Fruit fly (Drosophila melanogaster): ENCODE data around the gene Sirt2.

Gene Sirt2

DNA sequence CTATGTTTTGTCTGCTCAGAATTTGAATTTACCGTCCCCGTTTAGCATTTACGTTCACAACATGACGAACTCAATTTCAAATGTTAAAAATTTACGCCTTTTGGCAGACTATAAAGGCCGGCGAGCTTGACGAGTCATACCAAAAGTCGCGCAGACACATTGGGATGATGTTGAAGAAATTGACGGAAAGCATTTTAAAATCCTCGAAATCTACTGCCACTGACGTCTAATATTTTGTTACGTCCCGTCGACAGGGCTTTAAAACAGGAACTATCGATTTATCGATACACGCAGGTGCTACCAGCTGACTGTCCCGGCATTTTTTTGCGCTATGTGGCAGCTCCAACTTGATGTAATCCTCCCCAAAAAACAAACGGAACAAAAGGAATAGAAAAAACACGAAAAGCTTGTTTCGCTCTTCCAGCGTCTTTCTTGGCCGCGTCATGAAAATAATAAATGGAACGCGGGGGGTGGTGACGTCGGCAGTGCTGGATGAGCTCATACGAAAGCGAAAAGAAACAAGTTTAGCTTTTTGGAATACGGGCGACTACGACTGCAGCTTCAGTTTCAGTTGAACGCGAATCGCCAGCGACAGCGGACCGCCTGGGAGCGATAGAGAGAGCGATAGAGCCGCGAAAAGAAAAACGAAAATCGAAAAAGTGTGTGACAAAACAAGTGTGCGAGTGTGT is 19.1 kb upstream of the Sirt2 start, which contains the start of gene Orp8 (continued):
- TF ChIP-seq CG32264 (GFP tag; optimal IDR thresholded peaks at IDR 0.05) (no peak), Vsx2 (GFP tag; optimal IDR thresholded peaks at IDR 0.05; ENCODE audit: partially characterized antibody) (peak; percentile 93), Rel (GFP tag; optimal IDR thresholded peaks at IDR 0.05) (peak; percentile 64), Rel (tag; optimal IDR thresholded peaks at IDR 0.05) (peak; percentile 53), h (GFP tag; optimal IDR thresholded peaks at IDR 0.05) (no peak), usp (GFP tag; optimal IDR thresholded peaks at IDR 0.05) (no peak), Hnf4 (GFP tag; optimal IDR thresholded peaks at IDR 0.05) (peak; percentile 15), HLH106 (tag; optimal IDR thresholded peaks at IDR 0.05) (no peak), sage (GFP tag; optimal IDR thresholded peaks at IDR 0.05) (peak; percentile 44), Hr83 (GFP tag; optimal IDR thresholded peaks at IDR 0.05; ENCODE audit: poor library complexity, severe bottlenecking) (peak; percentile 60), Hr78 (GFP tag; optimal IDR thresholded peaks at IDR 0.05) (no peak)

DNA sequence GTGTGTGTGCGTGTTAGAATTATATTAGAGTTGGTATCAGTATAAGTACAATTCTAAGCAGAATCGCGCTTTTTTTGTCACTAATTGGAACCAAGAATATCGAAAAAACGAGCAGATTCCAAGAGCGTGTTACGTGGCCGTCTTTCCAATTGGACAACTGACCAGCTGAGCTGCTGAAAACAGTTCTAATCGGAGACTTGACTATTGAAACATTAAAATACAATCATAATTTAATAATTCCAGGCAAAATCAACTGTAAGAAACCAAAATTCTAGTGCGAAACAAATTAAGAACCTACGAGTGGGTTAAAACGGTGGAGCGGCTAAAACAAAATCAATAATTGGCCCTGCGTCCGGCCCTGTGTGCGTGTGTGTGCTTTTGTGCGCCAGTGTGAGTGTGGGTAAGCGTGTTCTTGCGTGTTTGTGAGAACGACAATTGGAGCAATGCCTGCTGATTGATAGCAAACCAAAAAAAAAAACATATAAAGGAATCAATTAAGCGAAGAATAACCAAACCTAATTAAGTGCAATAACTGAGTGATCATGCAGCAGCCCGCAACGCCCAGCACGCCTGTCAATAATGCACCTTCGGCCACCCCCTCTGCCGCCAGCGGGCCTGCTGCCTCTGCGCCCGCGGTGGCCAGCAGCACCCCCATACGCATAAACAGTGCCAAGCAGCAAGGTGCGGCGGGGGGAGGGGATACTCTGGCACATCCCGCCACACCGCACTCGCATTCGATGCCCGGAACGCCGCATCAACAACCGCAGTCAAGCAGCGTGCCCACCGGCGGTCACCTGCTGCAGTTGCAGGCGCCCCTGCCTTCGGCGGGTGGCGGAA is 18.4 kb upstream of the Sirt2 start:
- TF ChIP-seq OdsH (GFP tag; optimal IDR thresholded peaks at IDR 0.05), result peak; percentile 26
- peak; percentile 14 for TF ChIP-seq ey (GFP tag; optimal IDR thresholded peaks at IDR 0.05)
- no peak for TF ChIP-seq sv (GFP tag; optimal IDR thresholded peaks at IDR 0.05)
- peak; percentile 49 for TF ChIP-seq N (GFP tag; optimal IDR thresholded peaks at IDR 0.05)
- TF ChIP-seq fru (GFP tag; optimal IDR thresholded peaks at IDR 0.05), result peak; percentile 26
- TF ChIP-seq jim (GFP tag; optimal IDR thresholded peaks at IDR 0.05), result no peak
- TF ChIP-seq foxo (GFP tag; optimal IDR thresholded peaks at IDR 0.05), result peak in 1 of 2 experiments; percentile 6
- peak; percentile 40 for TF ChIP-seq h (GFP tag; optimal IDR thresholded peaks at IDR 0.05)
- TF ChIP-seq CrebA (GFP tag; optimal IDR thresholded peaks at IDR 0.05; ENCODE audit: borderline replicate concordance), result peak; percentile 52
- TF ChIP-seq rgr (GFP tag; optimal IDR thresholded peaks at IDR 0.05), result no peak
- peak; percentile 50 for TF ChIP-seq Dfd (GFP tag; optimal IDR thresholded peaks at IDR 0.05)

DNA sequence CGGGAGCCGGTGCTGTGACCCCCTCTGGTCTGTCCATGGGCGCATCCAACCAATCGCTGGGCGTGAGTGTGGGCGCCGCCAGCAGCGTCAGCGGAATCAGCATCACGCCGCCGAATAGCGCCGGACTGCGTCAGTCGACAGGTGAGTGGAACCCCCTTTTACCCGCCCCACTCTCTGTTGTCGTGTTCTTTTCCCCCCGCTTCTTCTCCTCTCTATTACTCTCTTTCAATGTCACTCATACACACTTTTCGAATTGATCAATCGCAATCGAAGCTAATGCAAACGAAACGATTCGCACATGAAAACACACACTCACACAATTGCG is 17.8 kb upstream of the Sirt2 start:
- TF ChIP-seq br (GFP tag; optimal IDR thresholded peaks at IDR 0.05) (no peak), Abd-B (GFP tag; optimal IDR thresholded peaks at IDR 0.05) (no peak), dmrt93B (GFP tag; optimal IDR thresholded peaks at IDR 0.05) (no peak), rgr (GFP tag; optimal IDR thresholded peaks at IDR 0.05) (no peak)

DNA sequence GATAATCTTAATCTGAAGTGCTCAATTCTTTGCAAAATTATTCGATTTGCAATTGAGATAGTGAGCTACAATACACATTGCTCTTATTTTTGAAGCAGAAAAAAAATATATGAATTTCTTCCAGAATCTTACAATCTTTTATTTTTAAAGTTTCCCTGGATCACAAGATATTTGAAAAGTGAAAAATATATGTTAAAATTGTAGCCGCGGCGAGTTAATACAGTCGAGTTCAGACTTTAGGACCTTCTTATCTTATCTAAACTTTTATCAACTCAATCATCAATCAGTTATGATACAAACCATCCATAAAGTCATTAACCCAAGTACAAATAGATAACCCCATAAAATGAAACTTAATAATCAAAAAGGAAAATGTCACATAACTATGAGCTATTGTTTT is 17.4 kb upstream of the Sirt2 start:
- TF ChIP-seq dsf (GFP tag; optimal IDR thresholded peaks at IDR 0.05; ENCODE audit: borderline replicate concordance) (no peak), br (GFP tag; optimal IDR thresholded peaks at IDR 0.05) (peak; percentile 11), fru (GFP tag; optimal IDR thresholded peaks at IDR 0.05) (peak; percentile 3), dmrt93B (GFP tag; optimal IDR thresholded peaks at IDR 0.05) (no peak), h (GFP tag; optimal IDR thresholded peaks at IDR 0.05) (no peak), tai (GFP tag; optimal IDR thresholded peaks at IDR 0.05) (peak; percentile 16), Sp1 (GFP tag; optimal IDR thresholded peaks at IDR 0.05) (peak; percentile 23), rgr (GFP tag; optimal IDR thresholded peaks at IDR 0.05) (peak; percentile 26), pan (optimal IDR thresholded peaks at IDR 0.05) (no peak), woc (GFP tag; optimal IDR thresholded peaks at IDR 0.05) (peak; percentile 5), foxo (GFP tag; optimal IDR thresholded peaks at IDR 0.05) (peak in 1 of 2 experiments; percentile 26), Jra (GFP tag; optimal IDR thresholded peaks at IDR 0.05) (no peak), ey (GFP tag; optimal IDR thresholded peaks at IDR 0.05) (peak; percentile 24), CG9705 (GFP tag; optimal IDR thresholded peaks at IDR 0.05) (no peak)

DNA sequence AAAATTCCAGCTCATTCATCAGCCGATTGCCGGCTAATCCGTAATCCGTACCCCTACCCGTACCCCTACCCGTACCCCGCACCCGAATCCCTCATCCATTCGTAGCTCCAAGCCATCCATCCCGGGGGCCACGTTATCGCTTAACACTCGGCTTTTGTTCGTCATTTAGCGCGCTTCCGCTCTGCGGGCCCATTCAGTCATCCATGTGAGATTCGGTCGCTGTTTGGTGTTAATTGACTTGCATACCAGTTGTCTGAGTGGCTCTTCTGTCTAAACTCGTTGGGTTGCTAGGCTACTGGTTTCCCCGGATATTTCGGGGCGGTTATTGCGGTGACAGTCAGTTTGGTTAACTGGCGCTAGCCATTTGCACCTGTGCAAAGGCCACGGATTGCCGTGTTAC is 16.9 kb upstream of the Sirt2 start:
- no peak for TF ChIP-seq Hr78 (GFP tag; optimal IDR thresholded peaks at IDR 0.05)
- no peak for TF ChIP-seq Vsx2 (GFP tag; optimal IDR thresholded peaks at IDR 0.05; ENCODE audit: partially characterized antibody)
- no peak for TF ChIP-seq usp (GFP tag; optimal IDR thresholded peaks at IDR 0.05)
- no peak for TF ChIP-seq Dfd (GFP tag; optimal IDR thresholded peaks at IDR 0.05)
- TF ChIP-seq fru (GFP tag; optimal IDR thresholded peaks at IDR 0.05), result peak; percentile 13
- TF ChIP-seq Rel (GFP tag; optimal IDR thresholded peaks at IDR 0.05), result no peak
- no peak for TF ChIP-seq Rel (tag; optimal IDR thresholded peaks at IDR 0.05)
- TF ChIP-seq rgr (GFP tag; optimal IDR thresholded peaks at IDR 0.05), result no peak
- TF ChIP-seq HLH106 (tag; optimal IDR thresholded peaks at IDR 0.05), result no peak
- TF ChIP-seq CrebA (GFP tag; optimal IDR thresholded peaks at IDR 0.05; ENCODE audit: borderline replicate concordance), result no peak
- TF ChIP-seq Sp1 (GFP tag; optimal IDR thresholded peaks at IDR 0.05), result no peak
- no peak for TF ChIP-seq br (GFP tag; optimal IDR thresholded peaks at IDR 0.05)
- no peak for TF ChIP-seq Hnf4 (GFP tag; optimal IDR thresholded peaks at IDR 0.05)
- TF ChIP-seq tai (GFP tag; optimal IDR thresholded peaks at IDR 0.05), result no peak
- no peak for TF ChIP-seq lola (GFP tag; optimal IDR thresholded peaks at IDR 0.05)
- peak; percentile 23 for TF ChIP-seq Hr83 (GFP tag; optimal IDR thresholded peaks at IDR 0.05; ENCODE audit: poor library complexity, severe bottlenecking)

Measured in whole organism, wandering third instar larva.